Worm (Caenorhabditis elegans): ENCODE data around the gene unc-105.

DNA sequence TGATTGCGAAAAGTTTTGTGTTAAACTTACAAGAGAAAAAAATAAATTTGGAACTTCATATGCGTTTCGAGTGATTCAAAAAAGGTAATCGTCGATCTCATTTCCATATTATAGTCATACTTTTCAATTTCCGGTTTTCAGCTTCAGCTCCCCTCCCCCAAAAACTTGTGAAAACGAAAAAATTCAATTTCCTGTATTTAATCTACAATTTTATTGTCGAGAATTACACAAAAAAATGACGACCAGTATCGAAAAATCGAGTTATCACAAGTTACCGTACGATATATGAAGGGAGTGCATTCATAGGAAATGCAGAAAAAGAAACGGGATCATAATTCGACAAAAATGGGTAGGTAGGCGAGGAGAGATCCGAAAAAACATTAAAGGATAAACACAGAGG, 4.2 kb upstream of the unc-105 start, which contains the start of gene lron-4:
- TF ChIP-seq nfya-1 (tag; optimal IDR thresholded peaks at IDR 0.05) (no peak), unc-55 (GFP tag; optimal IDR thresholded peaks at IDR 0.05) (no peak), ceh-6 (GFP tag; optimal IDR thresholded peaks at IDR 0.05) (no peak)

Measured in whole organism, late embryonic.